Worm (Caenorhabditis elegans) whole organism, L2 larva: ENCODE measurements around the gene ZK809.8.

Experiments used
- R02D3.7 ChIP-seq: fragments of 150-350 bp; optimal IDR thresholded peaks from 2 replicates; lab custom pipeline; 2014; ENCODE audit warnings: missing biosample characterization, missing genetic modification characterization
- Y55F3AM.14 ChIP-seq: fragments of 200-800 bp; sonication (Bioruptor generic); optimal IDR thresholded peaks from 2 replicates; lab custom pipeline; 2018; ENCODE audit warnings: mild to moderate bottlenecking, missing genetic modification characterization, missing compliant biosample characterization
- ZK546.5 ChIP-seq: sonication (generic microtip); optimal IDR thresholded peaks from 2 replicates; lab custom pipeline; 2017; ENCODE audit warnings: missing biosample characterization, missing genetic modification characterization
- aly-2 ChIP-seq: fragments of 150-350 bp; optimal IDR thresholded peaks from 2 replicates; lab custom pipeline; 2014; ENCODE audit warnings: missing biosample characterization, missing genetic modification characterization
- ceh-16 ChIP-seq: fragments of 150-350 bp; optimal IDR thresholded peaks from 2 replicates; lab custom pipeline; 2014; ENCODE audit warnings: missing biosample characterization, missing genetic modification characterization
- mab-5 ChIP-seq: fragments of 150-350 bp; optimal IDR thresholded peaks from 2 replicates; lab custom pipeline; 2014; ENCODE audit warnings: missing biosample characterization, missing genetic modification characterization
- mdl-1 ChIP-seq, 2 experiments: fragments of 150-350 bp in 1 of 2; sonication (generic microtip) in 1 of 2; optimal IDR thresholded peaks; 2 replicates each; lab custom pipeline; 2017; ENCODE audit warnings: missing biosample characterization in 2 of 2, missing genetic modification characterization in 2 of 2
- nhr-12 ChIP-seq: fragments of 150-350 bp; optimal IDR thresholded peaks from 2 replicates; lab custom pipeline; 2014; ENCODE audit warnings: missing biosample characterization, missing genetic modification characterization
- nhr-25 ChIP-seq: fragments of 150-350 bp; sonication (generic microtip); optimal IDR thresholded peaks from 3 replicates; lab custom pipeline; 2014; ENCODE audit warnings: missing biosample characterization, missing genetic modification characterization
- unc-62 ChIP-seq: fragments of 150-350 bp; optimal IDR thresholded peaks from 2 replicates; lab custom pipeline; 2014; ENCODE audit warnings: missing biosample characterization, missing genetic modification reagents, missing genetic modification characterization
- ztf-1 ChIP-seq: fragments of 200-800 bp; sonication (Bioruptor generic); conservative IDR thresholded peaks from 2 replicates; pipeline ENCODE4 v1.3.6; 2022; ENCODE audit warnings: missing genetic modification characterization, missing compliant biosample characterization
- ztf-4 ChIP-seq: fragments of 150-350 bp; optimal IDR thresholded peaks from 2 replicates; lab custom pipeline; 2014; ENCODE audit warnings: missing biosample characterization, missing genetic modification characterization

ce11 chrIV:11650344-11650743 lies 1.5 kb upstream of the ZK809.8 start:
- no peak for TF ChIP-seq R02D3.7 (tag; lab: Kevin White, UChicago)
- no peak for TF ChIP-seq mab-5 (tag; lab: Kevin White, UChicago)
- no peak for TF ChIP-seq ztf-1 (GFP tag; lab: Robert Waterston, UW)
- no peak for TF ChIP-seq ztf-4 (tag; lab: Kevin White, UChicago)
- no peak for TF ChIP-seq unc-62
- TF ChIP-seq ceh-16, result no peak
- TF ChIP-seq Y55F3AM.14 (GFP tag; lab: Kevin White, UChicago), result no peak
- no peak for TF ChIP-seq nhr-25 (tag; lab: Kevin White, UChicago)
- no peak for TF ChIP-seq ZK546.5
- no peak for TF ChIP-seq mdl-1 (tag; optimal IDR thresholded peaks at IDR 0.05; lab: Kevin White, UChicago)
- TF ChIP-seq aly-2 (tag; lab: Kevin White, UChicago), result no peak
- no peak for TF ChIP-seq nhr-12 (tag; lab: Kevin White, UChicago)
